Fruit fly (Drosophila melanogaster) S2 (cell line): ENCODE data around the gene RpL14.

Source experiments
- CG8478 ChIP-seq: fragments of >200 bp; optimal IDR thresholded peaks from 2 replicates; lab custom pipeline; 2018
- CTCF ChIP-seq, 2 experiments: fragments of >200 bp; optimal IDR thresholded peaks; 2 replicates each; lab custom pipeline; 2018

- TF ChIP-seq CG8478 (lab: Kevin White, UChicago) (no peak), CTCF (optimal IDR thresholded peaks at IDR 0.05; lab: Kevin White, UChicago) (no peak)
Observed at dm6 chr3L:8646821-8647220, 46.0 kb downstream of the RpL14 start, which contains the start of the genes CG13305 and Pex7.
